3 worm cellular contexts compared by ENCODE assay signal in genomic region chrX:12478465-12478864, ce11.
TF ChIP-seq lines count a peak whose summit lies in the region.

No protein-coding gene starts in this region.

TF ChIP-seq in whole organism, L1 larva, 84 proteins besides CTCF, POLR2A, EP300 and RAD21:
- TF ChIP-seq elt-2 (tag; optimal IDR thresholded peaks at IDR 0.05; lab: Kevin White, UChicago) (peak; percentile 57), lin-14 (GFP tag; optimal IDR thresholded peaks at IDR 0.05; lab: Kevin White, UChicago) (no peak), hpl-2 (GFP tag; optimal IDR thresholded peaks at IDR 0.05; lab: Kevin White, UChicago) (no peak), efl-1 (optimal IDR thresholded peaks at IDR 0.05; lab: Kevin White, UChicago) (no peak), efl-1 (GFP tag; optimal IDR thresholded peaks at IDR 0.05 in 1 of 2; lab: Kevin White, UChicago) (no peak), lin-35 (GFP tag; optimal IDR thresholded peaks at IDR 0.05; lab: Kevin White, UChicago) (peak in 1 of 2 experiments; percentile 41)
TF ChIP-seq in whole organism, L1 larva: peak in this region for 2.

TF ChIP-seq in whole organism, L3 larva, 47 proteins besides CTCF, POLR2A, EP300 and RAD21:
- TF ChIP-seq elt-2 (tag; optimal IDR thresholded peaks at IDR 0.05; lab: Kevin White, UChicago) (peak; percentile 42), mdl-1 (tag; optimal IDR thresholded peaks at IDR 0.05; lab: Kevin White, UChicago) (no peak), pqm-1 (tag; optimal IDR thresholded peaks at IDR 0.05; lab: Kevin White, UChicago) (peak; percentile 60), daf-12 (tag; optimal IDR thresholded peaks at IDR 0.05; lab: Kevin White, UChicago) (no peak), zag-1 (tag; optimal IDR thresholded peaks at IDR 0.05; lab: Kevin White, UChicago) (no peak), fos-1 (tag; optimal IDR thresholded peaks at IDR 0.05; lab: Kevin White, UChicago) (no peak), nhr-12 (tag; optimal IDR thresholded peaks at IDR 0.05; lab: Kevin White, UChicago) (no peak), nhr-237 (tag; optimal IDR thresholded peaks at IDR 0.05; lab: Kevin White, UChicago) (no peak), hmg-11 (tag; optimal IDR thresholded peaks at IDR 0.05; lab: Kevin White, UChicago) (no peak), ztf-4 (tag; optimal IDR thresholded peaks at IDR 0.05; lab: Kevin White, UChicago) (no peak), skn-1 (tag; optimal IDR thresholded peaks at IDR 0.05; lab: Kevin White, UChicago) (no peak), ceh-28 (tag; optimal IDR thresholded peaks at IDR 0.05; lab: Kevin White, UChicago) (no peak), nhr-11 (tag; optimal IDR thresholded peaks at IDR 0.05; lab: Kevin White, UChicago) (no peak), nhr-28 (tag; optimal IDR thresholded peaks at IDR 0.05; lab: Kevin White, UChicago) (no peak), R02D3.7 (tag; optimal IDR thresholded peaks at IDR 0.05; lab: Kevin White, UChicago) (no peak), ceh-16 (tag; optimal IDR thresholded peaks at IDR 0.05; lab: Kevin White, UChicago) (no peak), pha-4 (tag; optimal IDR thresholded peaks at IDR 0.05; lab: Kevin White, UChicago) (peak; percentile 70), lin-15B (tag; optimal IDR thresholded peaks at IDR 0.05; lab: Kevin White, UChicago) (no peak), ZK546.5 (tag; optimal IDR thresholded peaks at IDR 0.05; lab: Kevin White, UChicago) (no peak), nhr-77 (tag; optimal IDR thresholded peaks at IDR 0.05; lab: Kevin White, UChicago) (no peak)

TF ChIP-seq in whole organism, L4 larva, 104 proteins besides CTCF, POLR2A, EP300 and RAD21:
- TF ChIP-seq ctbp-1 (GFP tag; IDR thresholded peaks at IDR 0.05; lab: Robert Waterston, UW): no peak
- TF ChIP-seq nhr-11 (tag; optimal IDR thresholded peaks at IDR 0.05; lab: Kevin White, UChicago): no peak
- TF ChIP-seq pqm-1 (tag; optimal IDR thresholded peaks at IDR 0.05; lab: Kevin White, UChicago): peak; percentile 50
- no peak for TF ChIP-seq sdz-12 (GFP tag; optimal IDR thresholded peaks at IDR 0.05; lab: Kevin White, UChicago)
- no peak for TF ChIP-seq T20F7.1 (GFP tag; optimal IDR thresholded peaks at IDR 0.05; lab: Kevin White, UChicago)
- no peak for TF ChIP-seq Y5F2A.4 (GFP tag; optimal IDR thresholded peaks at IDR 0.05; lab: Kevin White, UChicago)
- TF ChIP-seq nhr-77 (tag; optimal IDR thresholded peaks at IDR 0.05; lab: Kevin White, UChicago): peak; percentile 40
- TF ChIP-seq nhr-28 (tag; optimal IDR thresholded peaks at IDR 0.05; lab: Kevin White, UChicago): peak; percentile 58
- no peak for TF ChIP-seq mxl-2 (GFP tag; conservative IDR thresholded peaks at IDR 0.05; lab: Robert Waterston, UW)
- TF ChIP-seq ztf-11 (tag; optimal IDR thresholded peaks at IDR 0.05; lab: Kevin White, UChicago): no peak
- TF ChIP-seq ceh-20 (GFP tag; IDR thresholded peaks at IDR 0.05; lab: Robert Waterston, UW): no peak
- TF ChIP-seq cey-2 (tag; optimal IDR thresholded peaks at IDR 0.05; lab: Kevin White, UChicago; ENCODE audit: borderline replicate concordance, insufficient read depth): no peak
- TF ChIP-seq daf-16 (GFP tag; optimal IDR thresholded peaks at IDR 0.05; lab: Kevin White, UChicago): no peak
- peak; percentile 96 for TF ChIP-seq daf-16 (tag; optimal IDR thresholded peaks at IDR 0.05; lab: Kevin White, UChicago)

Comparison
In these comparisons a context has a peak if more than half of its experiments do, and no peak if none do; other contexts are left out.
1. Of the 29 proteins assayed by ChIP-seq in both whole organism, L4 larva and whole organism, L1 larva: peak only in whole organism, L4 larva: nhr-28, nhr-77 and pqm-1; only in whole organism, L1 larva: none; in both: none; in neither: 26.